Worm (Caenorhabditis elegans) whole organism, L4 larva: ENCODE results near the gene sqt-2.
A peak's percentile ranks its signal among the peaks of the same experiment; 100 is the strongest.

Source experiments
- F37D6.2 ChIP-seq: sonication (generic microtip); optimal IDR thresholded peaks from 2 replicates; lab custom pipeline; 2016; ENCODE audit warnings: mild to moderate bottlenecking, missing genetic modification characterization, missing compliant biosample characterization
- F49E8.2 ChIP-seq: sonication (generic microtip); optimal IDR thresholded peaks from 2 replicates; lab custom pipeline; 2016; ENCODE audit warnings: missing compliant biosample characterization, mild to moderate bottlenecking, missing genetic modification characterization, borderline replicate concordance
- T20F7.1 ChIP-seq: fragments of 200-800 bp; sonication (Bioruptor generic); optimal IDR thresholded peaks from 2 replicates; lab custom pipeline; 2018; ENCODE audit warnings: mild to moderate bottlenecking, missing genetic modification characterization, missing compliant biosample characterization
- T26A8.4 ChIP-seq: fragments of 200-800 bp; sonication (Bioruptor generic); IDR thresholded peaks from 2 replicates; pipeline ENCODE4 v1.3.6; 2022; ENCODE audit warnings: missing genetic modification characterization, missing compliant biosample characterization
- Y105C5A.15 ChIP-seq: fragments of 200-800 bp; sonication (Bioruptor generic); IDR thresholded peaks from 2 replicates; pipeline ENCODE4 v1.3.6; 2022; ENCODE audit warnings: missing genetic modification characterization, missing compliant biosample characterization
- aha-1 ChIP-seq: fragments of 150-350 bp; peaks from one replicate; lab custom pipeline; 2014; ENCODE audit warnings: missing biosample characterization, missing genetic modification characterization
- ceh-62 ChIP-seq: sonication (generic microtip); optimal IDR thresholded peaks from 2 replicates; lab custom pipeline; 2017; ENCODE audit warnings: missing biosample characterization, missing genetic modification characterization
- daf-16 ChIP-seq, 3 experiments: sonication (generic microtip); optimal IDR thresholded peaks; 2 replicates each; lab custom pipeline; 2016 to 2017; ENCODE audit warnings: missing genetic modification characterization in 3 of 3, missing genetic modification reagents in 3 of 3, mild to moderate bottlenecking in 2 of 3, missing compliant biosample characterization in 2 of 3, missing biosample characterization in 1 of 3, moderate library complexity in 1 of 3
- dmd-8 ChIP-seq: fragments of 200-800 bp; sonication (Bioruptor generic); IDR thresholded peaks from 2 replicates; pipeline ENCODE4 v1.3.6; 2022; ENCODE audit warnings: missing genetic modification characterization, missing compliant biosample characterization
- duxl-1 ChIP-seq: sonication (generic microtip); optimal IDR thresholded peaks from 2 replicates; lab custom pipeline; 2016; ENCODE audit warnings: mild to moderate bottlenecking, missing genetic modification characterization, moderate library complexity, missing compliant biosample characterization; ENCODE audit not compliant: poor library complexity
- dve-1 ChIP-seq: sonication (generic microtip); optimal IDR thresholded peaks from 2 replicates; lab custom pipeline; 2017; ENCODE audit warnings: antibody characterized with exemption, mild to moderate bottlenecking, missing genetic modification characterization, missing compliant biosample characterization; ENCODE audit not compliant: insufficient read depth
- egl-43 ChIP-seq: fragments of 200-800 bp; sonication (Bioruptor generic); IDR thresholded peaks from 2 replicates; pipeline ENCODE4 v1.3.6; 2022; ENCODE audit warnings: missing genetic modification reagents, missing genetic modification characterization, missing compliant biosample characterization
- fos-1 ChIP-seq: fragments of 150-350 bp; optimal IDR thresholded peaks from 2 replicates; lab custom pipeline; 2014; ENCODE audit warnings: missing biosample characterization, missing genetic modification characterization
- hlh-30 ChIP-seq: sonication (generic microtip); optimal IDR thresholded peaks from 2 replicates; lab custom pipeline; 2017; ENCODE audit warnings: antibody characterized with exemption, mild to moderate bottlenecking, missing genetic modification characterization, missing compliant biosample characterization; ENCODE audit not compliant: insufficient read depth
- hmg-1.1 ChIP-seq: fragments of 200-800 bp; sonication (Bioruptor generic); IDR thresholded peaks from 2 replicates; pipeline ENCODE4 v1.3.6; 2022; ENCODE audit warnings: missing genetic modification reagents, missing genetic modification characterization, missing compliant biosample characterization
- lim-7 ChIP-seq: fragments of 200-800 bp; sonication (Bioruptor generic); IDR thresholded peaks from 2 replicates; pipeline ENCODE4 v1.3.6; 2022; ENCODE audit warnings: missing genetic modification characterization, missing compliant biosample characterization
- madf-5 ChIP-seq, 2 experiments: fragments of 200-800 bp; sonication (Bioruptor generic); IDR thresholded peaks; 2 replicates each; pipeline ENCODE4 v1.3.6; 2022; ENCODE audit warnings: missing compliant biosample characterization in 2 of 2, missing genetic modification characterization in 2 of 2
- mdl-1 ChIP-seq, 2 experiments: fragments of 150-350 bp in 1 of 2; sonication (generic microtip) in 1 of 2; optimal IDR thresholded peaks; 2 replicates each; lab custom pipeline; 2014 to 2017; ENCODE audit warnings: missing biosample characterization in 2 of 2, missing genetic modification characterization in 2 of 2
- mep-1 ChIP-seq: fragments of 150-350 bp; sonication (generic microtip); optimal IDR thresholded peaks from 3 replicates; lab custom pipeline; 2014; ENCODE audit warnings: missing biosample characterization, missing genetic modification characterization
- mes-2 ChIP-seq: sonication (generic microtip); optimal IDR thresholded peaks from 2 replicates; lab custom pipeline; 2016; ENCODE audit warnings: missing genotype, mild to moderate bottlenecking, missing genetic modification characterization, missing compliant biosample characterization; ENCODE audit not compliant: poor library complexity, severe bottlenecking
- mxl-2 ChIP-seq: fragments of 200-800 bp; sonication (Bioruptor generic); conservative IDR thresholded peaks from 2 replicates; pipeline ENCODE4 v1.3.6; 2022; ENCODE audit warnings: missing genetic modification reagents, missing genetic modification characterization, missing compliant biosample characterization
- mxl-3 ChIP-seq: fragments of 200-800 bp; sonication (Bioruptor generic); optimal IDR thresholded peaks from 2 replicates; lab custom pipeline; 2018; ENCODE audit warnings: mild to moderate bottlenecking, missing genetic modification characterization, missing compliant biosample characterization
- nhr-237 ChIP-seq: sonication (generic microtip); optimal IDR thresholded peaks from 2 replicates; lab custom pipeline; 2017; ENCODE audit warnings: missing biosample characterization, missing genetic modification characterization
- nhr-25 ChIP-seq: sonication (generic microtip); optimal IDR thresholded peaks from 2 replicates; lab custom pipeline; 2017; ENCODE audit warnings: missing genetic modification characterization, mild to moderate bottlenecking, missing compliant biosample characterization, antibody characterized with exemption, moderate library complexity, borderline replicate concordance; ENCODE audit not compliant: insufficient read depth
- nhr-41 ChIP-seq: fragments of 200-800 bp; sonication (Bioruptor generic); IDR thresholded peaks from 2 replicates; pipeline ENCODE4 v1.3.6; 2022; ENCODE audit warnings: missing genetic modification reagents, missing genetic modification characterization, missing compliant biosample characterization
- rbr-2 ChIP-seq: sonication (generic microtip); optimal IDR thresholded peaks from 2 replicates; lab custom pipeline; 2016; ENCODE audit warnings: missing genotype, missing genetic modification characterization, missing compliant biosample characterization
- set-16 ChIP-seq: fragments of 200-800 bp; sonication (Bioruptor generic); IDR thresholded peaks from 2 replicates; pipeline ENCODE4 v1.3.6; 2022; ENCODE audit warnings: missing genetic modification reagents, missing genetic modification characterization, missing compliant biosample characterization
- skn-1 ChIP-seq: fragments of 150-350 bp; optimal IDR thresholded peaks from 2 replicates; lab custom pipeline; 2014; ENCODE audit warnings: missing biosample characterization, missing genetic modification characterization
- spr-1 ChIP-seq: sonication (generic microtip); optimal IDR thresholded peaks from 2 replicates; lab custom pipeline; 2016; ENCODE audit warnings: mild to moderate bottlenecking, missing genetic modification characterization, missing compliant biosample characterization
- tag-97 ChIP-seq: fragments of 200-800 bp; sonication (Bioruptor generic); IDR thresholded peaks from 2 replicates; pipeline ENCODE4 v1.3.6; 2022; ENCODE audit warnings: missing genetic modification characterization, missing compliant biosample characterization
- unc-62 ChIP-seq, 3 experiments: fragments of 150-350 bp in 1 of 3; sonication (generic microtip); optimal IDR thresholded peaks in 2 of 3; peaks in 1 of 3; 1 replicate in 1 of 3; 2 replicates in 2 of 3; lab custom pipeline; 2014 to 2017; ENCODE audit warnings: missing biosample characterization in 3 of 3, missing genetic modification characterization in 3 of 3, missing genetic modification reagents in 3 of 3, missing genotype in 1 of 3
- vab-7 ChIP-seq: fragments of 200-800 bp; sonication (Bioruptor generic); IDR thresholded peaks from 2 replicates; pipeline ENCODE4 v1.3.6; 2022; ENCODE audit warnings: missing genetic modification reagents, missing genetic modification characterization, missing compliant biosample characterization
- zfp-3 ChIP-seq: fragments of 200-800 bp; sonication (Bioruptor generic); conservative IDR thresholded peaks from 2 replicates; pipeline ENCODE4 v1.3.6; 2022; ENCODE audit warnings: missing genetic modification reagents, missing genetic modification characterization, missing compliant biosample characterization
- ztf-7 ChIP-seq: fragments of 150-350 bp; optimal IDR thresholded peaks from 2 replicates; lab custom pipeline; 2014; ENCODE audit warnings: missing biosample characterization, missing genetic modification characterization

sqt-2 gene

DNA sequence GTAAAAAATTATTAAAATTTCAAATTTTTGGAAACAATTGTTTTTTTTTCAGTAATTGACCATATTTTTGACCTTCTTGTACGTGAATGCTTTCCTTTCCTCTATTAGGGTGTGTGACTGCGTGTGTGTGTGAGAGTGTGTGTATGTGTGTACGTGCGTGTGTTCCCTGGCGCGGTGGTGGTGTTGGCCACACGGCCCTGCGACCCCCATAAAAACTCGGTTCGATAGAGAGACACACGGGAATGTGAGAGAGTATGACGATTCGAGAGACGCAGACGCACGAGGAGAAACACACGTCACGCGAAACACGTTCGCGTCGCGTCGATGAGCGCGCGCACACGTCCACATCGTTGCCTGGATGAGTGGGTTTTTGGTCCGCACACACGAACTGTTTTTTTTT, 4.3 kb upstream of the sqt-2 start (continued):
- TF ChIP-seq daf-16 (GFP tag; optimal IDR thresholded peaks at IDR 0.05; lab: Kevin White, UChicago) = peak in 1 of 2 experiments; percentile 30
- TF ChIP-seq daf-16 (tag; optimal IDR thresholded peaks at IDR 0.05; lab: Kevin White, UChicago) = peak; percentile 60
- peak; percentile 77 to 97 for TF ChIP-seq mdl-1 (tag; optimal IDR thresholded peaks at IDR 0.05; lab: Kevin White, UChicago)
- TF ChIP-seq zfp-3 (GFP tag; lab: Robert Waterston, UW) = 0 out of 2 replicates have a peak, but pooled peaks have one; percentile 44
- TF ChIP-seq dmd-8 (GFP tag; lab: Robert Waterston, UW) = 0 out of 2 replicates have a peak, but pooled peaks have one; percentile 18
- peak; percentile 91 for TF ChIP-seq nhr-41 (GFP tag; lab: Robert Waterston, UW)
- TF ChIP-seq hlh-30 (tag; lab: Kevin White, UChicago) = peak; percentile 98
- TF ChIP-seq nhr-237 (tag; lab: Kevin White, UChicago) = no peak
- TF ChIP-seq unc-62 (GFP tag; optimal IDR thresholded peaks at IDR 0.05 in 1 of 2; lab: Kevin White, UChicago) = peak in 1 of 2 experiments; percentile 99
- no peak for TF ChIP-seq unc-62 (tag; optimal IDR thresholded peaks at IDR 0.05; lab: Kevin White, UChicago)
- peak; percentile 72 for TF ChIP-seq spr-1 (tag; lab: Kevin White, UChicago)
- TF ChIP-seq mxl-2 = no peak
- peak; percentile 80 for TF ChIP-seq dve-1
- TF ChIP-seq duxl-1 (tag; lab: Kevin White, UChicago) = peak; percentile 21
- peak; percentile 99 for TF ChIP-seq mxl-3 (GFP tag; lab: Kevin White, UChicago)
- TF ChIP-seq vab-7 = 0 out of 2 replicates have a peak, but pooled peaks have one; percentile 18
- TF ChIP-seq madf-5 (GFP tag; IDR thresholded peaks at IDR 0.05; lab: Robert Waterston, UW) = no peak
- TF ChIP-seq mep-1 (tag; lab: Kevin White, UChicago) = peak; percentile 84
- peak; percentile 53 for TF ChIP-seq F37D6.2 (tag; lab: Kevin White, UChicago)
- no peak for TF ChIP-seq skn-1 (tag; lab: Kevin White, UChicago)
- peak; percentile 81 for TF ChIP-seq nhr-25
- peak; percentile 60 for TF ChIP-seq ztf-7 (tag; lab: Kevin White, UChicago)
- TF ChIP-seq T26A8.4 (GFP tag; lab: Robert Waterston, UW) = peak; percentile 68; the same call in 1 of the 2 replicates
- no peak for TF ChIP-seq tag-97

DNA sequence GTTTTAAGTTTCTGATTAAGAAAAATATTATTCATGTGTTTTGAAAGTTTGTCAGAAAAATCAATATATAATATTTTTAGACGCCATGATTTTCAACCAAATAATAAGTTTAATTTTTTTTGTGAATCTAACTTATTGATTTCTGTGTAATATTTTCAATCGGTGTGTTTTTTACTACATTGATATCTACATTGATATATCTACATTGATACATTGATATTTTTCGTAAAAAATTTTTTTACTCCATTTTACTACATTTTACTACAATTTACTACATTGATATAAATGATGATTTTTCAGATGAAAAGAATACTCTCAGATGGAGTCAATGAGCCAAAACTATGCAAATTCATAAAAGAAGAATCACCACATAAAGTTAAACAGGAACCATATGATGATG, 3.9 kb upstream of the sqt-2 start, which contains the start of gene gmeb-1:
Gene gmeb-1, plus strand, starts transcription at position 301 of the 400 bp plus-strand sequence.
- TF ChIP-seq hmg-1.1 (GFP tag; lab: Robert Waterston, UW) = no peak
- no peak for TF ChIP-seq F49E8.2 (tag; lab: Kevin White, UChicago)
- TF ChIP-seq ceh-62 = no peak
- TF ChIP-seq fos-1 (tag; lab: Kevin White, UChicago) = no peak
- TF ChIP-seq dmd-8 (GFP tag; lab: Robert Waterston, UW) = no peak
- no peak for TF ChIP-seq Y105C5A.15 (GFP tag; lab: Robert Waterston, UW)
- no peak for TF ChIP-seq rbr-2
- TF ChIP-seq aha-1 (tag; lab: Kevin White, UChicago) = no peak

DNA sequence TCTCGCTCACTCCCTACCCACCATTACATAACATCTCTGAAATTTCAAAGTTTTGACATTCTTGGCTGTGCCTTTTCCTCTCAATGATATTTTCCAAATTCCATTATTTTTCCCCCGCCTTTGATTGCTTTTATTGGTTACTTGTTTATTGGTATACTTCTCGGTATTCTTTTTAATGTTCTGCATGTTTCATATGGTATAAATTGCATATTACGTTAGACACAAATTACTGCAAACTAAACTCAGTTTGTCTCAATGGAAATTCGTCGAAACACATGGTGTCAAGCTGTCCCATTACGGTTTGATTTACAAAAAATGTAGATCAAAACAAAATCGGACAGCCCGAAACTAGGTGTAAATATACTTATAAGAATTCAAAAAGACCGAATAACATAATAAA, 1.2 kb upstream of the sqt-2 start:
- TF ChIP-seq T26A8.4 (GFP tag; lab: Robert Waterston, UW) = no peak
- no peak for TF ChIP-seq F49E8.2 (tag; lab: Kevin White, UChicago)
- no peak for TF ChIP-seq lim-7
- TF ChIP-seq mep-1 (tag; lab: Kevin White, UChicago) = peak; percentile 16

DNA sequence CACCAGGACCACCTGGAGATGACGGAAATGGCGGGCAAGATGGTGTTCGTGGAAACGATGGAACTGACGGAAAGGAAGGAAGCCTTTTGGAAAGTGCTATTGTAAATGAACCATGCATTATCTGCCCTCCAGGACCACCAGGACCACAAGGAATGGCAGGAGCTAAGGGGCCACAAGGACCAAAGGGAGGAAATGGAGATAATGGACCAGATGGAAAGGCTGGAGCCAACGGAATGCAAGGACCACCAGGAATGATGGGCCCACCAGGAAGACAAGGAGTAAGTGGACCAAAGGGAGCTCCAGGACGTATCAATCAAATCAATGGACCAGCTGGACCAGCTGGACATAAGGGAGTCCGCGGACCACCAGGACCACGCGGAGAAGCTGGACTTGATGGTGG, 614 bp downstream of the sqt-2 start:
- no peak for TF ChIP-seq T20F7.1 (GFP tag; lab: Kevin White, UChicago)
- peak; percentile 8 for TF ChIP-seq mes-2 (tag; lab: Kevin White, UChicago)
- 0 out of 2 replicates have a peak, but pooled peaks have one; percentile 27 for TF ChIP-seq lim-7
- peak; percentile 4; the same call in 1 of the 2 replicates for TF ChIP-seq egl-43 (GFP tag; lab: Robert Waterston, UW)
- TF ChIP-seq set-16 (GFP tag; lab: Robert Waterston, UW) = peak; percentile 57; the same call in 1 of the 2 replicates
